Fruit fly (Drosophila melanogaster) whole organism, prepupa: ENCODE results near the gene Taf10b.

Experiments
- Gug ChIP-seq: fragments of 200-800 bp; sonication (Bioruptor generic); IDR thresholded peaks from 2 replicates; pipeline ENCODE4 v1.3.6; 2022; ENCODE audit warnings: missing biosample characterization, missing genetic modification characterization
- vri ChIP-seq: fragments of 200-800 bp; sonication (Bioruptor generic); optimal IDR thresholded peaks from 3 replicates; lab custom pipeline; 2016; ENCODE audit warnings: missing biosample characterization, mild to moderate bottlenecking, missing genetic modification characterization

DNA sequence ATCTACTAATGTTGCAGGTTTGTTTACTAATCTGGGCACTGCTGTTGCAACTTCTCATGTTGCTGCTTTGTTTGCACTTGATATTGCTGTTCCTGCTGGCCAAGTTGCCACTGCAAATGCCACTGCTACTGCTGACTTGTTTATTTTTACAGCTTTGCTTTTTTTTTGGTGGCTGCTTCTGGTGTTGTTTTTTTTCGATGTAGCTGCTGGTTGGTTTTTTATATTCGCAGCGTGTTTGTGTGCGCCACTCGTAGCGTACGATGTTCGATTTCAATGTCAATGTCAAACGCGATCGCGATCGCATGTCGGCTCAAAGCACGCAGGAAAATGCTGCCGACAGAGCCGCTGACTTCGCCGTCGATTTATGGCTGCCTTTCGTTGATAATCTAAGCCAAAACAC is 39.8 kb downstream of the Taf10b start:
- TF ChIP-seq vri (GFP tag; lab: Kevin White, UChicago) (no peak), Gug (GFP tag; lab: Robert Waterston, UW) (no peak)
